Worm (Caenorhabditis elegans): ENCODE results near the gene Y110A2AR.1.

Gene Y110A2AR.1

ce11 chrII:2919074-2919857 lies at the start of gene Y110A2AR.1, which contains the start of gene ncap-1:
Gene Y110A2AR.1, plus strand, starts transcription at chrII:2919710.
Gene ncap-1, minus strand, starts transcription at chrII:2919314.
- TF ChIP-seq cog-1 (tag; optimal IDR thresholded peaks at IDR 0.05) (no peak), ztf-29 (GFP tag; IDR thresholded peaks at IDR 0.05) (no peak), tab-1 (GFP tag; IDR thresholded peaks at IDR 0.05) (no peak), ztf-23 (GFP tag; IDR thresholded peaks at IDR 0.05) (no peak), flt-1 (GFP tag; IDR thresholded peaks at IDR 0.05) (no peak), med-1 (GFP tag; optimal IDR thresholded peaks at IDR 0.05; ENCODE audit: insufficient read depth) (no peak), T22C8.4 (GFP tag; IDR thresholded peaks at IDR 0.05) (0 out of 2 replicates have a peak, but pooled peaks have one; percentile 10), ref-1 (GFP tag; conservative IDR thresholded peaks at IDR 0.05) (no peak)

ce11 chrII:2871816-2872215 lies 47.7 kb upstream of the Y110A2AR.1 start, which contains the start of gene Y110A2AL.10:
Gene Y110A2AL.10, minus strand, starts transcription at chrII:2871916.
- TF ChIP-seq ztf-29 (GFP tag; IDR thresholded peaks at IDR 0.05), result no peak
- no peak for TF ChIP-seq klf-2 (GFP tag; conservative IDR thresholded peaks at IDR 0.05)
- TF ChIP-seq T22C8.4 (GFP tag; IDR thresholded peaks at IDR 0.05), result no peak
- no peak for TF ChIP-seq flt-1 (GFP tag; IDR thresholded peaks at IDR 0.05)
- TF ChIP-seq ref-1 (GFP tag; conservative IDR thresholded peaks at IDR 0.05), result no peak
- no peak for TF ChIP-seq ztf-23 (GFP tag; IDR thresholded peaks at IDR 0.05)
- no peak for TF ChIP-seq tab-1 (GFP tag; IDR thresholded peaks at IDR 0.05)
- TF ChIP-seq cog-1 (tag; optimal IDR thresholded peaks at IDR 0.05), result no peak
- TF ChIP-seq med-1 (GFP tag; optimal IDR thresholded peaks at IDR 0.05; ENCODE audit: insufficient read depth), result no peak

ce11 chrII:2874801-2875200 lies 44.7 kb upstream of the Y110A2AR.1 start, which contains the start of gene Y110A2AL.1:
Gene Y110A2AL.1, plus strand, starts transcription at chrII:2875101.
- TF ChIP-seq med-1 (GFP tag; optimal IDR thresholded peaks at IDR 0.05; ENCODE audit: insufficient read depth) (no peak), ztf-23 (GFP tag; IDR thresholded peaks at IDR 0.05) (no peak), tab-1 (GFP tag; IDR thresholded peaks at IDR 0.05) (no peak), T22C8.4 (GFP tag; IDR thresholded peaks at IDR 0.05) (no peak), ztf-29 (GFP tag; IDR thresholded peaks at IDR 0.05) (no peak), flt-1 (GFP tag; IDR thresholded peaks at IDR 0.05) (no peak), ref-1 (GFP tag; conservative IDR thresholded peaks at IDR 0.05) (no peak), klf-2 (GFP tag; conservative IDR thresholded peaks at IDR 0.05) (no peak), cog-1 (tag; optimal IDR thresholded peaks at IDR 0.05) (no peak)

ce11 chrII:2878909-2879308 lies 40.6 kb upstream of the Y110A2AR.1 start:
- no peak for TF ChIP-seq klf-2 (GFP tag; conservative IDR thresholded peaks at IDR 0.05)
- no peak for TF ChIP-seq tab-1 (GFP tag; IDR thresholded peaks at IDR 0.05)
- TF ChIP-seq ztf-29 (GFP tag; IDR thresholded peaks at IDR 0.05), result no peak
- TF ChIP-seq med-1 (GFP tag; optimal IDR thresholded peaks at IDR 0.05; ENCODE audit: insufficient read depth), result no peak
- no peak for TF ChIP-seq T22C8.4 (GFP tag; IDR thresholded peaks at IDR 0.05)
- TF ChIP-seq ref-1 (GFP tag; conservative IDR thresholded peaks at IDR 0.05), result no peak
- TF ChIP-seq flt-1 (GFP tag; IDR thresholded peaks at IDR 0.05), result no peak
- no peak for TF ChIP-seq ztf-23 (GFP tag; IDR thresholded peaks at IDR 0.05)
- no peak for TF ChIP-seq cog-1 (tag; optimal IDR thresholded peaks at IDR 0.05)

- peak; percentile 57 for TF ChIP-seq flt-1 (GFP tag; IDR thresholded peaks at IDR 0.05)
- TF ChIP-seq med-1 (GFP tag; optimal IDR thresholded peaks at IDR 0.05; ENCODE audit: insufficient read depth), result no peak
- TF ChIP-seq klf-2 (GFP tag; conservative IDR thresholded peaks at IDR 0.05), result no peak
- TF ChIP-seq ztf-29 (GFP tag; IDR thresholded peaks at IDR 0.05), result no peak
Measured at ce11 chrII:2881088-2881487, 38.4 kb upstream of the Y110A2AR.1 start.

- TF ChIP-seq med-1 (GFP tag; optimal IDR thresholded peaks at IDR 0.05; ENCODE audit: insufficient read depth) (no peak), ztf-23 (GFP tag; IDR thresholded peaks at IDR 0.05) (no peak), ztf-29 (GFP tag; IDR thresholded peaks at IDR 0.05) (no peak), tab-1 (GFP tag; IDR thresholded peaks at IDR 0.05) (no peak), T22C8.4 (GFP tag; IDR thresholded peaks at IDR 0.05) (no peak), klf-2 (GFP tag; conservative IDR thresholded peaks at IDR 0.05) (no peak), flt-1 (GFP tag; IDR thresholded peaks at IDR 0.05) (no peak), ref-1 (GFP tag; conservative IDR thresholded peaks at IDR 0.05) (no peak), cog-1 (tag; optimal IDR thresholded peaks at IDR 0.05) (no peak)
Measured at ce11 chrII:2884810-2885209, 34.7 kb upstream of the Y110A2AR.1 start, which contains the start of gene pigw-1. Gene pigw-1, minus strand, starts transcription at chrII:2884910.

- no peak for TF ChIP-seq cog-1 (tag; optimal IDR thresholded peaks at IDR 0.05)
- TF ChIP-seq T22C8.4 (GFP tag; IDR thresholded peaks at IDR 0.05), result peak; percentile 60
- TF ChIP-seq ztf-23 (GFP tag; IDR thresholded peaks at IDR 0.05), result no peak
- TF ChIP-seq klf-2 (GFP tag; conservative IDR thresholded peaks at IDR 0.05), result no peak
Measured at ce11 chrII:2885518-2886449, 33.7 kb upstream of the Y110A2AR.1 start.

ce11 chrII:2888957-2889630 lies 30.4 kb upstream of the Y110A2AR.1 start, which contains the start of gene pinn-1:
Gene pinn-1, minus strand, starts transcription at chrII:2889007.
- TF ChIP-seq med-1 (GFP tag; optimal IDR thresholded peaks at IDR 0.05; ENCODE audit: insufficient read depth) (no peak), flt-1 (GFP tag; IDR thresholded peaks at IDR 0.05) (peak; percentile 86), T22C8.4 (GFP tag; IDR thresholded peaks at IDR 0.05) (peak; percentile 93), ztf-23 (GFP tag; IDR thresholded peaks at IDR 0.05) (peak; percentile 82), cog-1 (tag; optimal IDR thresholded peaks at IDR 0.05) (peak; percentile 69), tab-1 (GFP tag; IDR thresholded peaks at IDR 0.05) (no peak), klf-2 (GFP tag; conservative IDR thresholded peaks at IDR 0.05) (peak; percentile 71; the same call in 1 of the 2 replicates)
